Worm (Caenorhabditis elegans): ENCODE measurements around the gene srt-69.

DNA sequence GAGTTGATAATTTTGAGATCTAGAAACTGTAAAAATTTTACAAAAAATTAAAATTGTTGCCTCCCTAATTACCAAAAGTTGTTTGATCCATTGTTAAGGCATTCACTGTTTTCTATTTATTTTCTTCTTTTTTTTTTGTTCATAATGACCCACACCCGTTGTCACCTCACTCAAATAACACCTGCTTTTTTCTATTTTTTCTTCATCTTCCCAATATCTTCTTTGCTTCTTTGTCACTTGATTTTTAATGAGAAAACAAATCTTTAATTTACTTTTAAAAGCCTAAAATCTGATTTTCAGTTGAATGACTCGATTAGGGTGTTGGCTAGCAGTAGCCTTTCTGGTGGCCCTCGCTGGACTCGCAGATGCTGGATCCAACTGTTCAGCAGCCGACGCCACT is 37.9 kb upstream of the srt-69 start, which contains the start of gene ncx-2:
- TF ChIP-seq nhr-237 (tag; optimal IDR thresholded peaks at IDR 0.05) (no peak), fkh-10 (GFP tag; optimal IDR thresholded peaks at IDR 0.05) (no peak)
